Worm (Caenorhabditis elegans) whole organism, L1 larva: ENCODE data around the gene srx-13.

ENCODE experiments used
- C34B4.2 ChIP-seq: sonication (generic microtip); optimal IDR thresholded peaks from 2 replicates; lab custom pipeline; 2017; ENCODE audit warnings: mild to moderate bottlenecking, missing genetic modification characterization, missing compliant biosample characterization
- F16B12.6 ChIP-seq: fragments of 150-350 bp; optimal IDR thresholded peaks from 2 replicates; lab custom pipeline; 2014; ENCODE audit warnings: missing biosample characterization, missing genetic modification characterization
- Y116A8C.19 ChIP-seq: sonication (generic microtip); optimal IDR thresholded peaks from 2 replicates; lab custom pipeline; 2016; ENCODE audit warnings: missing compliant biosample characterization, missing genetic modification characterization, borderline replicate concordance
- aha-1 ChIP-seq: fragments of 150-350 bp; optimal IDR thresholded peaks from 2 replicates; lab custom pipeline; 2014; ENCODE audit warnings: missing biosample characterization, missing genetic modification characterization
- ceh-82 ChIP-seq, 3 experiments: fragments of 150-350 bp in 1 of 3; sonication (generic microtip) in 2 of 3; optimal IDR thresholded peaks; 2 replicates each; lab custom pipeline; 2014 to 2017; ENCODE audit warnings: missing biosample characterization in 3 of 3, missing genetic modification characterization in 3 of 3
- ceh-90 ChIP-seq: sonication (generic microtip); optimal IDR thresholded peaks from 2 replicates; lab custom pipeline; 2016; ENCODE audit warnings: missing genetic modification characterization, missing compliant biosample characterization
- dsc-1 ChIP-seq: sonication (generic microtip); optimal IDR thresholded peaks from 2 replicates; lab custom pipeline; 2016; ENCODE audit warnings: mild to moderate bottlenecking, missing genetic modification characterization, missing compliant biosample characterization
- efl-1 ChIP-seq, 4 experiments: fragments of 150-350 bp; optimal IDR thresholded peaks in 3 of 4; peaks in 1 of 4; 1 replicate in 1 of 4; 2 replicates in 3 of 4; lab custom pipeline; 2014; ENCODE audit warnings: missing biosample characterization in 2 of 4, missing genetic modification characterization in 2 of 4, missing genetic modification reagents in 2 of 4
- elt-2 ChIP-seq: sonication (generic microtip); optimal IDR thresholded peaks from 2 replicates; lab custom pipeline; 2016; ENCODE audit warnings: missing genetic modification characterization, mild to moderate bottlenecking, inconsistent platforms, missing compliant biosample characterization, missing genetic modification reagents
- elt-3 ChIP-seq, 6 experiments: fragments of 150-350 bp in 1 of 6; sonication (generic microtip); optimal IDR thresholded peaks; 2 replicates each; lab custom pipeline; 2017 to 2018; ENCODE audit warnings: missing biosample characterization in 6 of 6, missing genetic modification characterization in 6 of 6, inconsistent platforms in 1 of 6
- fkh-4 ChIP-seq: sonication (generic microtip); optimal IDR thresholded peaks from 2 replicates; lab custom pipeline; 2016; ENCODE audit warnings: missing compliant biosample characterization, missing genetic modification characterization, borderline replicate concordance
- fkh-8 ChIP-seq: sonication (generic microtip); optimal IDR thresholded peaks from 2 replicates; lab custom pipeline; 2016; ENCODE audit warnings: mild to moderate bottlenecking, missing genetic modification characterization, missing compliant biosample characterization
- grh-1 ChIP-seq: fragments of 200-800 bp; sonication (Bioruptor generic); IDR thresholded peaks from 2 replicates; pipeline ENCODE4 v1.3.6; 2022; ENCODE audit warnings: missing genetic modification reagents, missing genetic modification characterization, missing compliant biosample characterization
- hpl-2 ChIP-seq: fragments of 150-350 bp; optimal IDR thresholded peaks from 2 replicates; lab custom pipeline; 2014; ENCODE audit warnings: missing biosample characterization, missing genetic modification reagents, missing genetic modification characterization
- isw-1 ChIP-seq: fragments of 200-800 bp; sonication (Bioruptor generic); IDR thresholded peaks from 2 replicates; pipeline ENCODE4 v1.3.6; 2022; ENCODE audit warnings: missing genetic modification characterization, missing compliant biosample characterization
- lin-14 ChIP-seq: fragments of 200-800 bp; sonication (Bioruptor generic); optimal IDR thresholded peaks from 2 replicates; lab custom pipeline; 2018; ENCODE audit warnings: mild to moderate bottlenecking, missing genetic modification characterization, moderate library complexity, missing compliant biosample characterization
- mab-9 ChIP-seq: fragments of 200-800 bp; sonication (Bioruptor generic); IDR thresholded peaks from 2 replicates; pipeline ENCODE4 v1.3.6; 2022; ENCODE audit warnings: missing genetic modification reagents, missing genetic modification characterization, missing compliant biosample characterization
- mef-2 ChIP-seq: fragments of 150-350 bp; optimal IDR thresholded peaks from 2 replicates; lab custom pipeline; 2014; ENCODE audit warnings: missing biosample characterization, missing genetic modification characterization
- nhr-11 ChIP-seq: fragments of 150-350 bp; optimal IDR thresholded peaks from 2 replicates; lab custom pipeline; 2014; ENCODE audit warnings: missing biosample characterization, missing genetic modification characterization
- nhr-20 ChIP-seq: sonication (generic microtip); optimal IDR thresholded peaks from 2 replicates; lab custom pipeline; 2016; ENCODE audit warnings: mild to moderate bottlenecking, missing genetic modification characterization, missing compliant biosample characterization
- nhr-28 ChIP-seq: fragments of 150-350 bp; optimal IDR thresholded peaks from 2 replicates; lab custom pipeline; 2014; ENCODE audit warnings: missing biosample characterization, missing genetic modification characterization
- nhr-47 ChIP-seq: sonication (generic microtip); optimal IDR thresholded peaks from 2 replicates; lab custom pipeline; 2016; ENCODE audit warnings: mild to moderate bottlenecking, missing genetic modification characterization, moderate library complexity, missing compliant biosample characterization
- nhr-71 ChIP-seq: sonication (generic microtip); optimal IDR thresholded peaks from 2 replicates; lab custom pipeline; 2016; ENCODE audit warnings: mild to moderate bottlenecking, missing genetic modification characterization, moderate library complexity, missing compliant biosample characterization
- nhr-76 ChIP-seq: sonication (generic microtip); optimal IDR thresholded peaks from 2 replicates; lab custom pipeline; 2017; ENCODE audit warnings: missing biosample characterization, missing genetic modification characterization
- nhr-85 ChIP-seq: sonication (generic microtip); peaks from one replicate; lab custom pipeline; 2016; ENCODE audit warnings: missing genetic modification characterization, inconsistent platforms, missing compliant biosample characterization
- nhr-90 ChIP-seq: sonication (generic microtip); optimal IDR thresholded peaks from 2 replicates; lab custom pipeline; 2016; ENCODE audit warnings: mild to moderate bottlenecking, missing genetic modification characterization, missing compliant biosample characterization; ENCODE audit not compliant: poor library complexity
- pag-3 ChIP-seq: sonication (generic microtip); optimal IDR thresholded peaks from 2 replicates; lab custom pipeline; 2017; ENCODE audit warnings: missing genetic modification characterization, mild to moderate bottlenecking, missing compliant biosample characterization, antibody characterized with exemption, borderline replicate concordance; ENCODE audit not compliant: insufficient read depth
- pqm-1 ChIP-seq: sonication (generic microtip); optimal IDR thresholded peaks from 3 replicates; lab custom pipeline; 2017; ENCODE audit warnings: missing biosample characterization, missing genetic modification characterization
- rnt-1 ChIP-seq: sonication (generic microtip); optimal IDR thresholded peaks from 2 replicates; lab custom pipeline; 2016; ENCODE audit warnings: mild to moderate bottlenecking, missing genetic modification characterization, moderate library complexity, missing compliant biosample characterization
- skn-1 ChIP-seq: fragments of 150-350 bp; optimal IDR thresholded peaks from 2 replicates; lab custom pipeline; 2014; ENCODE audit warnings: missing biosample characterization, missing genetic modification characterization
- sox-4 ChIP-seq: sonication (generic microtip); optimal IDR thresholded peaks from 2 replicates; lab custom pipeline; 2016; ENCODE audit warnings: missing genetic modification characterization, missing compliant biosample characterization
- sup-37 ChIP-seq: fragments of 200-800 bp; sonication (Bioruptor generic); optimal IDR thresholded peaks from 2 replicates; lab custom pipeline; 2018; ENCODE audit warnings: mild to moderate bottlenecking, missing genetic modification characterization, missing compliant biosample characterization
- swsn-7 ChIP-seq: sonication (generic microtip); optimal IDR thresholded peaks from 2 replicates; lab custom pipeline; 2016; ENCODE audit warnings: missing genetic modification characterization, missing compliant biosample characterization
- unc-30 ChIP-seq: sonication (generic microtip); optimal IDR thresholded peaks from 2 replicates; lab custom pipeline; 2017; ENCODE audit warnings: missing biosample characterization, missing genetic modification characterization
- unc-98 ChIP-seq: fragments of 200-800 bp; sonication (Bioruptor generic); IDR thresholded peaks from 2 replicates; pipeline ENCODE4 v1.3.6; 2022; ENCODE audit warnings: missing genetic modification characterization, missing compliant biosample characterization
- xbp-1 ChIP-seq: sonication (generic microtip); optimal IDR thresholded peaks from 2 replicates; lab custom pipeline; 2016; ENCODE audit warnings: missing genetic modification characterization, missing compliant biosample characterization
- zag-1 ChIP-seq: fragments of 150-350 bp; optimal IDR thresholded peaks from 2 replicates; lab custom pipeline; 2014; ENCODE audit warnings: missing biosample characterization, missing genetic modification characterization

The srx-13 gene

DNA sequence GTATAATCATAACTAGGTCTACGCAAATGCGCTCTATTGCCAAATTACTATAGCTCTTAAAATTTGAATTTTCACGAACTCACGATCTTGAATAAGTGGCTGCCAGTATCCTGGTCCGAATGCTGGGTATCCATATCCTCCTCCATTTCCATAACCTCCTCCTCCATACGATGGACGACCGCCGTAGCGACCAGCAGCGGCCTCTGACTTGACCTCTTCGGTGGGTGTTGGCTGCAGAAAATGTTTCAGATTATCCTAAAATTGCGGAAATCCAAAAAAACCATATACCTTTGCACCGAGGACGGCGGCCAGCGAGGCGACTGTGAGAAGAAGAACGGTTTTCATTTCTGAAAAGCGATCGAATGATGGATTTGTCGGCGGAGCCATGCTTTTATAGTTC lies 6.3 kb upstream of the srx-13 start, which contains the start of gene perm-4:
perm-4 (minus strand) TSS at position 367 of the 400 bp plus-strand sequence.
- TF ChIP-seq nhr-11 (no peak), zag-1 (tag; lab: Kevin White, UChicago) (no peak), nhr-90 (tag; lab: Kevin White, UChicago) (no peak)
- TF ChIP-seq, all 84 proteins: peak for 0

- TF ChIP-seq efl-1 (optimal IDR thresholded peaks at IDR 0.05; lab: Kevin White, UChicago): no peak
- peak in 1 of 2 experiments; percentile 19 for TF ChIP-seq efl-1 (GFP tag; optimal IDR thresholded peaks at IDR 0.05 in 1 of 2; lab: Kevin White, UChicago)
- TF ChIP-seq sox-4 (tag; lab: Kevin White, UChicago): no peak
Measured at ce11 chrIV:1123357-1123756, 4.9 kb upstream of the srx-13 start.

DNA sequence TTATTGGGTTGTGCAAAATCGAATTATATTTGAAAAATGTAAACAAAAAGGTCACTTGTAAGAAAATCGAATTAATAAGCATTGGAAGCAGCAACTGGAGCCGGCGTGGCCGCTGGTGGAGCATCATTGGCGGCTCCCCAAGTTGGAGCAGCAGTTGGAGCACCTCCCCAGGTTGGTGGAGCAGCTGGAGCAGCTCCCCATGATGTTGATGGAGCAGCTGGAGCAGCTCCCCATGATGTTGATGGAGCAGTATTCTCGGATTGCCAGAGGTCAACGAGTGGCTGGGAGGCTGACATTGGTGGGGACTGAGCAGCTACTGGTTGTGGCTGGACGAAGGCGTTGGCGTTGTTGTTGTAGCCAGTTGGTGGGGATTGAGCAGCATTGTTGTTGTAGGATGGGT lies 3.0 kb upstream of the srx-13 start:
- TF ChIP-seq nhr-47 (tag; lab: Kevin White, UChicago) (no peak), ceh-90 (tag; lab: Kevin White, UChicago) (no peak), mef-2 (no peak), nhr-28 (tag; lab: Kevin White, UChicago) (no peak), pag-3 (no peak), hpl-2 (GFP tag; lab: Kevin White, UChicago) (no peak), mab-9 (GFP tag; lab: Robert Waterston, UW) (no peak), F16B12.6 (tag; lab: Kevin White, UChicago) (no peak), efl-1 (optimal IDR thresholded peaks at IDR 0.05; lab: Kevin White, UChicago) (no peak), efl-1 (GFP tag; optimal IDR thresholded peaks at IDR 0.05 in 1 of 2; lab: Kevin White, UChicago) (no peak), lin-14 (GFP tag; lab: Kevin White, UChicago) (no peak), nhr-20 (tag; lab: Kevin White, UChicago) (no peak), xbp-1 (tag; lab: Kevin White, UChicago) (no peak), elt-3 (tag; optimal IDR thresholded peaks at IDR 0.05; lab: Kevin White, UChicago) (no peak), skn-1 (tag; lab: Kevin White, UChicago) (no peak), rnt-1 (tag; lab: Kevin White, UChicago) (no peak), Y116A8C.19 (tag; lab: Kevin White, UChicago) (no peak), nhr-11 (no peak), nhr-76 (tag; lab: Kevin White, UChicago) (no peak), ceh-82 (tag; optimal IDR thresholded peaks at IDR 0.05; lab: Kevin White, UChicago) (no peak), fkh-4 (tag; lab: Kevin White, UChicago) (no peak)
- TF ChIP-seq, all 84 proteins: peak for 0

ce11 chrIV:1120865-1121264 lies 2.4 kb upstream of the srx-13 start:
- TF ChIP-seq efl-1 (optimal IDR thresholded peaks at IDR 0.05; lab: Kevin White, UChicago) (no peak), efl-1 (GFP tag; optimal IDR thresholded peaks at IDR 0.05 in 1 of 2; lab: Kevin White, UChicago) (peak in 1 of 2 experiments; percentile 19), fkh-8 (tag; lab: Kevin White, UChicago) (no peak)
- TF ChIP-seq, all 84 proteins: peak for 1

DNA sequence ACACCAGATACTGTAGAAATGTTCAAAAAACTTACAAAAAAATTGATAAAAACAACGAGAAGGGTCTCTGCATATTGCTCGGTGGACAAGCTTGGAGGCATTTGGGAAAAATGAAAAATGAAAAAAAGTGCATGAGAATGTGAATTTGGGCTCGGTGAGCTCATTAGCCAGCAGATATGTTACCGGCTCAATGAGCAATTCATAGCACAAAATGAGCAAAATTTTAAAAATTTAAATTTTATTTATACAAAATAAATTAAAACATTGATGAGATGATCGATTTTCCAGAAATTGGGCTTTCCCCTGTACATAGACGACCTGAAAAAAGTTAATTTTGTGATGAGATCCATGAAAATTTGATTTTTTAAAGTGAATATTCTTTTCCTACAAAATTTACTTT lies 4.8 kb downstream of the srx-13 start, which contains the start of gene srx-14:
srx-14 (minus strand) TSS at position 101 of the 400 bp plus-strand sequence.
- TF ChIP-seq pqm-1 (tag; lab: Kevin White, UChicago) (no peak), nhr-85 (tag; lab: Kevin White, UChicago) (no peak), C34B4.2 (no peak), unc-98 (GFP tag; lab: Robert Waterston, UW) (no peak), grh-1 (GFP tag; lab: Robert Waterston, UW) (no peak), sup-37 (GFP tag; lab: Kevin White, UChicago) (no peak)

DNA sequence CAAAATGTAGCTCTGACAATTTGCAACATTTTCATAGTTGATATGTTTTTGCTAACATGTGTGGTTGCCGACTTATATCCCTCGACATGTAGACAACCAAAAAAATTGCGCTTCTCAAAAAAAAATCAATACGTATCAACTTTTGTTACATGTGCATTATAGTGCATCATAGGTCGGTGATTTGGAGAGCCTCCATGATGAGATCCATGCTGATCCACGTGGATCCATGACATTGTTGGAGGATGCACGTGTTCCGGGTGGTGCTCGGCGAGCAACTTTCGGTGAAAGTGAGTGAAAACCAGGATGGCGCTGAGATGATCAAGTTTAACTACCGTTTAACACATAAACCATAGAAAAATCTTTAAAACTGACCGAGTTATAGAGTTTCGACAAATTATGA lies 7.5 kb downstream of the srx-13 start:
- TF ChIP-seq unc-30 (tag; lab: Kevin White, UChicago) (no peak), dsc-1 (tag; lab: Kevin White, UChicago) (peak; percentile 19), hpl-2 (GFP tag; lab: Kevin White, UChicago) (no peak), nhr-71 (peak; percentile 12), rnt-1 (tag; lab: Kevin White, UChicago) (peak; percentile 42), aha-1 (tag; lab: Kevin White, UChicago) (no peak), swsn-7 (tag; lab: Kevin White, UChicago) (no peak), elt-2 (tag; lab: Kevin White, UChicago) (no peak), isw-1 (GFP tag; lab: Robert Waterston, UW) (no peak)
